Fruit fly (Drosophila melanogaster) whole organism, pupa: ENCODE results near the gene Or23a.

Experiments used
- CG17806 ChIP-seq: fragments of 200-800 bp; sonication (Bioruptor generic); optimal IDR thresholded peaks from 2 replicates; lab custom pipeline; 2018; ENCODE audit warnings: missing biosample characterization, mild to moderate bottlenecking, missing genetic modification characterization, moderate library complexity
- Pif1B ChIP-seq: fragments of 200-800 bp; sonication (Bioruptor generic); optimal IDR thresholded peaks from 3 replicates; lab custom pipeline; 2016; ENCODE audit warnings: missing biosample characterization, missing genetic modification characterization
- Snoo ChIP-seq: fragments of 200-800 bp; sonication (Bioruptor generic); optimal IDR thresholded peaks from 3 replicates; lab custom pipeline; 2017; ENCODE audit warnings: missing biosample characterization, mild to moderate bottlenecking, missing genetic modification characterization, inconsistent platforms
- rn ChIP-seq: fragments of 200-800 bp; sonication (Bioruptor generic); IDR thresholded peaks from 2 replicates; pipeline ENCODE4 v1.3.6; 2022; ENCODE audit warnings: missing biosample characterization, missing genetic modification characterization

DNA sequence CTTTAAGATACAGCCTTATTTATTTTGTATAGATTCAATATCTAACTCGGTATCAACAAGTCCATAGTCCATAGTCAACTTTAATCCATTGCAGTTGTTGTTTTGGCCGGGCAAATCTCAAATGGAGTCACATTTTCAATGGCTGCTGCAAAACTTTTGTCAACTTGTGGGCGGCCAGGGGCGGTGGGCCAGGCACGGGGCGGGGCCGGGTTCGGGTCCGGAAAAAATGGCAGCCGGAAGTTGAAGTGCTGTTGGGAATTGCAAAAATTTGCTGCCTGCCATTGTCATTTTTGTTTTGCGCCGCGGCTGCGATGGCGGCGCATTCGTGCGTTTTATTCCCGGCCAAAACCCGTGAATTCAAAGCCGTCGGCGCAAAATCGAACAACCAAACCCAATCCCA lies 29.9 kb upstream of the Or23a start:
- TF ChIP-seq rn (no peak), Snoo (tag; lab: Kevin White, UChicago) (no peak), Pif1B (GFP tag; lab: Kevin White, UChicago) (no peak), CG17806 (tag; lab: Kevin White, UChicago) (no peak)
